Fruit fly (Drosophila melanogaster): ENCODE results near the gene beta-PheRS.

Gene beta-PheRS

DNA sequence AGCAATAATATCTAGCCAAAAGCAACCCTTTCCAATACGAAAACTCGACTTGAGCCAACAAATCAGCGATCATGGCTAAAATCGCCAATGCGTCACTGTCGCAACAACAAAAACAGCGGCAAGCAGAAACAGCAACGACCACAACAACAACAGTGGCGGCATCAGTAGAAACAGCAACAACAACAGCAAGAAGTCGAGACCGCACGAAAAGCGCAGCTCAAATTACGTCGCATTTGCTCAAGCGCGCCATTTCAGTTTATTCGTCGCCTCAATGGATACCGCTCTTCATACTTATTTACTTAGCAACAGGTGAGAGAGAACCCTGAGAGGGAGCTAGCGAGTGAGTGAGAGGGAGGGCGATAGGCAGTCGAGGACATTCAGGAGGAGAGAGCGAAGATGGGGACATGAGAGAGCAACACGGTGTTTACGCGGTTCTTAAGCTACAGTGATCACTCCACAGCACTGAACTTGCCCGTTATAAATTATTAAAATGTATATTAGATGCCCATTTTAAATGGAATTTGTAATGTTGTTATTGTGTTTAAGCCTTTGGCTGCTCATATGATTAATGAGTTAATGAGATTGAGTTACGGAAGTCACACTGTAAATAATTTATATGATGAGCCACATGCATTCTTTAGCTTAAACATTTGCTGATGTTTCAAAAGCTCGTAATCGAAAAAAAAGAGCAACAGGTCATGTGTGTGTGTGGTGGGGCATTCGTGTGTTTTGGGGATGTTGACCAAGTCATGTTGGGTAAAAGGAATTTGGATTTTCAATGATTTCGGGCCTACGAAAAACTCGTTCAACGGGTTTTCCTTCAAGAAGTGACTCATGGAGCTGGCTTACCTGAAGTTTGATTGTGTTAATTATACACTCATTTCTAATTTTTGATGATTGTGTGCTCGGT lies 43.3 kb upstream of the beta-PheRS start (continued):
- peak; percentile 65 for TF ChIP-seq ATbp (GFP tag; optimal IDR thresholded peaks at IDR 0.05)
- TF ChIP-seq D19A (tag; optimal IDR thresholded peaks at IDR 0.05) = peak; percentile 60
- TF ChIP-seq CG18011 (GFP tag; optimal IDR thresholded peaks at IDR 0.05) = peak; percentile 52
- peak; percentile 84 for TF ChIP-seq chm (GFP tag; IDR thresholded peaks at IDR 0.05)
- TF ChIP-seq hth (optimal IDR thresholded peaks at IDR 0.05) = no peak
- TF ChIP-seq sc (optimal IDR thresholded peaks at IDR 0.05) = no peak
- peak; percentile 22 for TF ChIP-seq sc (GFP tag; optimal IDR thresholded peaks at IDR 0.05)
- TF ChIP-seq btn (GFP tag; optimal IDR thresholded peaks at IDR 0.05) = no peak
- TF ChIP-seq pnt (GFP tag; optimal IDR thresholded peaks at IDR 0.05) = peak; percentile 69
- TF ChIP-seq eve (GFP tag; optimal IDR thresholded peaks at IDR 0.05) = peak in 1 of 2 experiments; percentile 82
- peak; percentile 22 for TF ChIP-seq CG3065 (GFP tag; optimal IDR thresholded peaks at IDR 0.05)
- TF ChIP-seq CG10209 (GFP tag; optimal IDR thresholded peaks at IDR 0.05) = peak; percentile 84
- TF ChIP-seq lov (optimal IDR thresholded peaks at IDR 0.05) = no peak
- TF ChIP-seq lov (GFP tag; IDR thresholded peaks at IDR 0.05) = 0 out of 3 replicates have a peak, but pooled peaks have one; percentile 83
- TF ChIP-seq Rx (GFP tag; IDR thresholded peaks at IDR 0.05) = peak; percentile 67
- 0 out of 2 replicates have a peak, but pooled peaks have one; percentile 29 for TF ChIP-seq toy (GFP tag; IDR thresholded peaks at IDR 0.05)
- peak; percentile 67 for TF ChIP-seq CG14050 (GFP tag; IDR thresholded peaks at IDR 0.05)
- TF ChIP-seq CG4282 (GFP tag; optimal IDR thresholded peaks at IDR 0.05) = no peak
- TF ChIP-seq Oaz (GFP tag; IDR thresholded peaks at IDR 0.05) = peak; percentile 37; the same call in 1 of the 2 replicates
- peak; percentile 3 for TF ChIP-seq CG8281 (tag; optimal IDR thresholded peaks at IDR 0.05)
- TF ChIP-seq CG14965 (GFP tag; optimal IDR thresholded peaks at IDR 0.05; ENCODE audit: borderline replicate concordance) = no peak
- peak; percentile 61 for TF ChIP-seq CG4707 (GFP tag; optimal IDR thresholded peaks at IDR 0.05)
- peak; percentile 18 for TF ChIP-seq Hmx (GFP tag; optimal IDR thresholded peaks at IDR 0.05)
- TF ChIP-seq unc-4 (GFP tag; IDR thresholded peaks at IDR 0.05; ENCODE audit: partially characterized antibody) = no peak
- TF ChIP-seq twi (tag; optimal IDR thresholded peaks at IDR 0.05) = peak; percentile 53
- peak; percentile 89 for TF ChIP-seq CG14014 (GFP tag; IDR thresholded peaks at IDR 0.05)
- TF ChIP-seq CG7928 (GFP tag; optimal IDR thresholded peaks at IDR 0.05) = no peak
- no peak for TF ChIP-seq CG3838 (GFP tag; optimal IDR thresholded peaks at IDR 0.05)
- TF ChIP-seq CG33557 (GFP tag; optimal IDR thresholded peaks at IDR 0.05) = peak; percentile 81
- TF ChIP-seq dimm (GFP tag; IDR thresholded peaks at IDR 0.05) = peak; percentile 41; the same call in 1 of the 2 replicates
- TF ChIP-seq pzg (GFP tag; optimal IDR thresholded peaks at IDR 0.05) = no peak
- no peak for TF ChIP-seq Scr (GFP tag; IDR thresholded peaks at IDR 0.05; ENCODE audit: partially characterized antibody)
- peak; percentile 5 for TF ChIP-seq Meics (GFP tag; optimal IDR thresholded peaks at IDR 0.05)
- peak; percentile 84 for TF ChIP-seq CG4404 (GFP tag; IDR thresholded peaks at IDR 0.05)
- TF ChIP-seq Ptx1 (GFP tag; IDR thresholded peaks at IDR 0.05) = peak; percentile 85
- peak; percentile 65 for TF ChIP-seq slp2 (GFP tag; optimal IDR thresholded peaks at IDR 0.05)
- peak in 1 of 3 experiments; percentile 78 for TF ChIP-seq lola (GFP tag; optimal IDR thresholded peaks at IDR 0.05)
- peak; percentile 63 for TF ChIP-seq CG10462 (GFP tag; optimal IDR thresholded peaks at IDR 0.05)
- TF ChIP-seq da (GFP tag; optimal IDR thresholded peaks at IDR 0.05) = no peak
- peak; percentile 78 for TF ChIP-seq Hmr (GFP tag; optimal IDR thresholded peaks at IDR 0.05)
- peak; percentile 71 for TF ChIP-seq CG7786 (GFP tag; optimal IDR thresholded peaks at IDR 0.05)
- peak; percentile 89 for TF ChIP-seq CG1603 (tag; optimal IDR thresholded peaks at IDR 0.05)
- no peak for TF ChIP-seq CG10431 (GFP tag; optimal IDR thresholded peaks at IDR 0.05)
- TF ChIP-seq CG6254 (GFP tag; optimal IDR thresholded peaks at IDR 0.05) = no peak
- no peak for TF ChIP-seq CG9876 (GFP tag; optimal IDR thresholded peaks at IDR 0.05)
- TF ChIP-seq Trl (optimal IDR thresholded peaks at IDR 0.05) = peak; percentile 60 to 66
- peak; percentile 62 for TF ChIP-seq Trl (GFP tag; optimal IDR thresholded peaks at IDR 0.05)
- peak; percentile 79 for TF ChIP-seq E2f1 (GFP tag; IDR thresholded peaks at IDR 0.05)
- no peak for TF ChIP-seq abd-A (tag; optimal IDR thresholded peaks at IDR 0.05)

Data from whole organism, embryonic.